Fruit fly (Drosophila melanogaster) whole organism, embryonic: ENCODE results near the gene CG13022.

Experiments used
- Bgb ChIP-seq: fragments of 200-800 bp; sonication (Bioruptor generic); IDR thresholded peaks from 2 replicates; pipeline ENCODE4 v1.3.6; 2022; ENCODE audit warnings: missing biosample characterization, missing genetic modification characterization; ENCODE audit not compliant: partially characterized antibody
- CG10209 ChIP-seq: fragments of 200-800 bp; sonication (Bioruptor generic); optimal IDR thresholded peaks from 3 replicates; lab custom pipeline; 2017; ENCODE audit warnings: missing biosample characterization, mild to moderate bottlenecking, missing genetic modification characterization, missing genetic modification reagents
- CG10366 ChIP-seq: fragments of 200-800 bp; sonication (Bioruptor generic); IDR thresholded peaks from 2 replicates; pipeline ENCODE4 v1.3.6; 2022; ENCODE audit warnings: missing biosample characterization, missing genetic modification characterization
- CG11504 ChIP-seq: fragments of 200-800 bp; sonication (Bioruptor generic); optimal IDR thresholded peaks from 3 replicates; lab custom pipeline; 2019; ENCODE audit warnings: missing biosample characterization, mild to moderate bottlenecking, missing genetic modification characterization, moderate library complexity
- CG12299 ChIP-seq: fragments of 200-800 bp; sonication (Bioruptor generic); optimal IDR thresholded peaks from 2 replicates; lab custom pipeline; 2018; ENCODE audit warnings: missing biosample characterization, mild to moderate bottlenecking, missing genetic modification characterization
- CG12769 ChIP-seq: fragments of 200-800 bp; sonication (Bioruptor generic); optimal IDR thresholded peaks from 2 replicates; lab custom pipeline; 2019; ENCODE audit warnings: missing biosample characterization, mild to moderate bottlenecking, missing genetic modification characterization, moderate library complexity
- CG13296 ChIP-seq: fragments of 200-800 bp; sonication (Bioruptor generic); optimal IDR thresholded peaks from 3 replicates; lab custom pipeline; 2018; ENCODE audit warnings: missing biosample characterization, mild to moderate bottlenecking, missing genetic modification characterization
- CG15269 ChIP-seq: fragments of 200-800 bp; sonication (Bioruptor generic); optimal IDR thresholded peaks from 2 replicates; lab custom pipeline; 2018; ENCODE audit warnings: missing biosample characterization, mild to moderate bottlenecking, missing genetic modification characterization, moderate library complexity
- CG1603 ChIP-seq: fragments of 200-800 bp; sonication (Bioruptor generic); optimal IDR thresholded peaks from 2 replicates; lab custom pipeline; 2019; ENCODE audit warnings: missing biosample characterization, mild to moderate bottlenecking, missing genetic modification characterization, moderate library complexity
- CG17385 ChIP-seq: fragments of 200-800 bp; sonication (Bioruptor generic); optimal IDR thresholded peaks from 3 replicates; lab custom pipeline; 2018; ENCODE audit warnings: missing biosample characterization, mild to moderate bottlenecking, missing genetic modification characterization
- CG17829 ChIP-seq: fragments of 200-800 bp; optimal IDR thresholded peaks from 2 replicates; lab custom pipeline; 2019; ENCODE audit warnings: missing biosample characterization, mild to moderate bottlenecking, missing genetic modification characterization, moderate library complexity
- CG18599 ChIP-seq: fragments of 200-800 bp; sonication (Bioruptor generic); optimal IDR thresholded peaks from 3 replicates; lab custom pipeline; 2017; ENCODE audit warnings: missing biosample characterization, missing genetic modification characterization, mild to moderate bottlenecking, moderate library complexity, missing genetic modification reagents
- CG2120 ChIP-seq: fragments of 200-800 bp; sonication (Bioruptor generic); optimal IDR thresholded peaks from 3 replicates; lab custom pipeline; 2016; ENCODE audit warnings: missing biosample characterization, missing genetic modification characterization
- CG2678 ChIP-seq: fragments of 200-800 bp; sonication (Bioruptor generic); optimal IDR thresholded peaks from 3 replicates; lab custom pipeline; 2019; ENCODE audit warnings: missing biosample characterization, mild to moderate bottlenecking, missing genetic modification characterization, moderate library complexity
- CG30403 ChIP-seq: fragments of 200-800 bp; sonication (Bioruptor generic); optimal IDR thresholded peaks from 3 replicates; lab custom pipeline; 2016; ENCODE audit warnings: missing biosample characterization, missing genetic modification characterization
- CG31441 ChIP-seq: fragments of 200-800 bp; sonication (Bioruptor generic); IDR thresholded peaks from 2 replicates; pipeline ENCODE4 v1.3.6; 2022; ENCODE audit warnings: missing biosample characterization, missing genetic modification characterization
- CG3163 ChIP-seq: fragments of 200-800 bp; sonication (Bioruptor generic); optimal IDR thresholded peaks from 3 replicates; lab custom pipeline; 2016; ENCODE audit warnings: missing biosample characterization, missing genetic modification characterization
- CG4707 ChIP-seq: fragments of 200-800 bp; sonication (Bioruptor generic); optimal IDR thresholded peaks from 2 replicates; lab custom pipeline; 2018; ENCODE audit warnings: missing biosample characterization, mild to moderate bottlenecking, missing genetic modification characterization, moderate library complexity
- CG5180 ChIP-seq: fragments of 200-800 bp; sonication (Bioruptor generic); optimal IDR thresholded peaks from 3 replicates; lab custom pipeline; 2017; ENCODE audit warnings: missing biosample characterization, missing genetic modification characterization, mild to moderate bottlenecking, moderate library complexity, missing genetic modification reagents
- CG7987 ChIP-seq: fragments of 200-800 bp; sonication (Bioruptor generic); optimal IDR thresholded peaks from 2 replicates; lab custom pipeline; 2018; ENCODE audit warnings: missing biosample characterization, mild to moderate bottlenecking, missing genetic modification characterization, moderate library complexity
- CG8765 ChIP-seq: fragments of 200-800 bp; sonication (Bioruptor generic); IDR thresholded peaks from 2 replicates; pipeline ENCODE4 v1.3.6; 2022; ENCODE audit warnings: missing biosample characterization, missing genetic modification characterization
- CG8924 ChIP-seq: fragments of 200-800 bp; optimal IDR thresholded peaks from 3 replicates; lab custom pipeline; 2019; ENCODE audit warnings: missing biosample characterization, mild to moderate bottlenecking, missing genetic modification characterization, moderate library complexity
- CG9215 ChIP-seq: fragments of 200-800 bp; sonication (Bioruptor generic); IDR thresholded peaks from 2 replicates; pipeline ENCODE4 v1.3.6; 2022; ENCODE audit warnings: missing biosample characterization, missing genetic modification characterization
- Dek ChIP-seq: fragments of 200-800 bp; sonication (Bioruptor generic); optimal IDR thresholded peaks from 3 replicates; lab custom pipeline; 2019; ENCODE audit warnings: missing biosample characterization, mild to moderate bottlenecking, missing genetic modification characterization, moderate library complexity
- Drgx ChIP-seq: fragments of 200-800 bp; sonication (Bioruptor generic); IDR thresholded peaks from 2 replicates; pipeline ENCODE4 v1.3.6; 2022; ENCODE audit warnings: missing biosample characterization, missing genetic modification characterization
- HLH3B ChIP-seq: fragments of 200-800 bp; sonication (Bioruptor generic); IDR thresholded peaks from 2 replicates; pipeline ENCODE4 v1.3.6; 2022; ENCODE audit warnings: missing biosample characterization, missing genetic modification characterization
- Hr51 ChIP-seq, 2 experiments: fragments of 200-800 bp; sonication (Bioruptor generic); optimal IDR thresholded peaks; 2 replicates in 1 of 2; 3 replicates in 1 of 2; lab custom pipeline; 2016 to 2018; ENCODE audit warnings: missing biosample characterization in 2 of 2, missing genetic modification characterization in 2 of 2, mild to moderate bottlenecking in 1 of 2, moderate library complexity in 1 of 2
- Med ChIP-seq: fragments of 200-800 bp; sonication (Bioruptor generic); peaks from one replicate; lab custom pipeline; 2016; ENCODE audit warnings: missing biosample characterization, missing genetic modification characterization, mild to moderate bottlenecking, inconsistent platforms, moderate library complexity
- Oli ChIP-seq: fragments of 200-800 bp; sonication (Bioruptor generic); optimal IDR thresholded peaks from 2 replicates; lab custom pipeline; 2018; ENCODE audit warnings: missing biosample characterization, mild to moderate bottlenecking, missing genetic modification characterization, moderate library complexity
- Rfx ChIP-seq: fragments of 200-800 bp; sonication (Bioruptor generic); IDR thresholded peaks from 2 replicates; pipeline ENCODE4 v1.3.6; 2022; ENCODE audit warnings: missing biosample characterization, missing genetic modification characterization
- br ChIP-seq: fragments of >200 bp; optimal IDR thresholded peaks from 2 replicates; lab custom pipeline; 2017
- caup ChIP-seq: fragments of 200-800 bp; sonication (Bioruptor generic); optimal IDR thresholded peaks from 3 replicates; lab custom pipeline; 2017; ENCODE audit warnings: missing biosample characterization, mild to moderate bottlenecking, missing genetic modification characterization, moderate library complexity; ENCODE audit not compliant: severe bottlenecking
- chif ChIP-seq, 2 experiments: fragments of 200-800 bp; sonication (Bioruptor generic); optimal IDR thresholded peaks; 3 replicates each; lab custom pipeline; 2016; ENCODE audit warnings: missing biosample characterization in 2 of 2, missing genetic modification characterization in 2 of 2
- chn ChIP-seq: fragments of 200-800 bp; sonication (Bioruptor generic); optimal IDR thresholded peaks from 2 replicates; lab custom pipeline; 2016; ENCODE audit warnings: missing biosample characterization, missing genetic modification characterization
- fu2 ChIP-seq: fragments of 200-800 bp; sonication (Bioruptor generic); optimal IDR thresholded peaks from 2 replicates; lab custom pipeline; 2016; ENCODE audit warnings: missing biosample characterization, missing genetic modification characterization
- gem ChIP-seq: fragments of 200-800 bp; sonication (Bioruptor generic); optimal IDR thresholded peaks from 2 replicates; lab custom pipeline; 2019; ENCODE audit warnings: missing biosample characterization, mild to moderate bottlenecking, missing genetic modification characterization, moderate library complexity
- grau ChIP-seq: fragments of 200-800 bp; optimal IDR thresholded peaks from 3 replicates; lab custom pipeline; 2019; ENCODE audit warnings: missing biosample characterization, mild to moderate bottlenecking, missing genetic modification characterization, moderate library complexity
- lab ChIP-seq: fragments of 200-800 bp; sonication (Bioruptor generic); optimal IDR thresholded peaks from 3 replicates; lab custom pipeline; 2017; ENCODE audit warnings: missing biosample characterization, missing genetic modification characterization, mild to moderate bottlenecking, moderate library complexity, missing genetic modification reagents
- lmd ChIP-seq: fragments of 200-800 bp; sonication (Bioruptor generic); IDR thresholded peaks from 2 replicates; pipeline ENCODE4 v1.3.6; 2022; ENCODE audit warnings: missing biosample characterization, missing genetic modification characterization
- pan ChIP-seq, 4 experiments: fragments of >200 bp in 3 of 4; fragments of 200-800 bp in 1 of 4; sonication (Bioruptor generic) in 1 of 4; optimal IDR thresholded peaks in 3 of 4; IDR thresholded peaks in 1 of 4; 2 replicates each; pipeline versions ENCODE4 v1.3.6 to Lab custom; 2017 to 2022; ENCODE audit warnings: missing biosample characterization in 2 of 4, missing genetic modification characterization in 2 of 4, mixed read lengths in 1 of 4
- row ChIP-seq: fragments of 200-800 bp; sonication (Bioruptor generic); IDR thresholded peaks from 3 replicates; pipeline ENCODE4 v1.3.6; 2022; ENCODE audit warnings: missing biosample characterization, missing genetic modification characterization
- scrt ChIP-seq: fragments of 200-800 bp; sonication (Bioruptor generic); optimal IDR thresholded peaks from 2 replicates; lab custom pipeline; 2018; ENCODE audit warnings: missing biosample characterization, mild to moderate bottlenecking, missing genetic modification characterization, moderate library complexity
- sens ChIP-seq: fragments of 200-800 bp; sonication (Bioruptor generic); peaks from one replicate; lab custom pipeline; 2016; ENCODE audit warnings: missing biosample characterization, missing genetic modification characterization
- seq ChIP-seq: fragments of 200-800 bp; sonication (Bioruptor generic); IDR thresholded peaks from 2 replicates; pipeline ENCODE4 v1.3.6; 2022; ENCODE audit warnings: missing biosample characterization, missing genetic modification characterization
- sisA ChIP-seq: fragments of 200-800 bp; sonication (Bioruptor generic); IDR thresholded peaks from 2 replicates; pipeline ENCODE4 v1.3.6; 2022; ENCODE audit warnings: missing biosample characterization, missing genetic modification characterization
- sqz ChIP-seq: fragments of 200-800 bp; sonication (Bioruptor generic); optimal IDR thresholded peaks from 3 replicates; lab custom pipeline; 2018; ENCODE audit warnings: missing biosample characterization, mild to moderate bottlenecking, missing genetic modification characterization
- sr ChIP-seq: fragments of 200-800 bp; sonication (Bioruptor generic); IDR thresholded peaks from 3 replicates; pipeline ENCODE4 v1.3.6; 2022; ENCODE audit warnings: missing biosample characterization, missing genetic modification characterization
- sug ChIP-seq: fragments of 200-800 bp; optimal IDR thresholded peaks from 2 replicates; lab custom pipeline; 2019; ENCODE audit warnings: missing biosample characterization, mild to moderate bottlenecking, missing genetic modification characterization, moderate library complexity
- unpg ChIP-seq: fragments of 200-800 bp; sonication (Bioruptor generic); optimal IDR thresholded peaks from 3 replicates; lab custom pipeline; 2018; ENCODE audit warnings: missing biosample characterization, mild to moderate bottlenecking, missing genetic modification characterization, moderate library complexity
- zfh1 ChIP-seq: fragments of 200-800 bp; sonication (Bioruptor generic); IDR thresholded peaks from 3 replicates; pipeline ENCODE4 v1.3.6; 2022; ENCODE audit warnings: missing biosample characterization, missing genetic modification characterization

The CG13022 gene

DNA sequence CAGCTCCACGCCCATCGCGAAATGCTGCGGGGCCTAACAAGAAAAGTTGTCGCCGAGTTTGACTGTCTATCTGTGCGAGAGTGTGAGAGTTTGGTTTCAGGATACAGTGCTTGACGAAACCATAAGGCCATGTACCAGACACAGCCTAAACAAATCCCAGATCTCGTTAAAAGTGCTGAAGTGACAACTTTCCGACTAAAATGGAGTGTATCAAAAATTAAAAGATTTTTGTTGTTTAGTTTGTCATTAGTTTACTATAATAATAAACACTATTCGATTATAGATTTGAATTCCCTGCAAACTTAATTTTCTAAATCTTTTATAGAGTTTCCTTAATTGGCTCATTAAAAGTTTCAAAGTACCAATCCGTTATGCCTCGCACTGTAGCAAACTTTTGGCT, 45.1 kb downstream of the CG13022 start (continued):
- TF ChIP-seq CG7987 (GFP tag; lab: Kevin White, UChicago) (no peak), fu2 (GFP tag; lab: Kevin White, UChicago) (no peak), Bgb (no peak), seq (GFP tag; lab: Robert Waterston, UW) (0 out of 2 replicates have a peak, but pooled peaks have one; percentile 33), CG3163 (GFP tag; lab: Kevin White, UChicago) (no peak), sr (GFP tag; lab: Robert Waterston, UW) (no peak), zfh1 (GFP tag; lab: Robert Waterston, UW) (no peak), CG11504 (tag; lab: Kevin White, UChicago) (peak; percentile 63), Rfx (GFP tag; lab: Robert Waterston, UW) (peak; percentile 33; the same call in 1 of the 2 replicates), CG12299 (tag; lab: Kevin White, UChicago) (no peak), sqz (GFP tag; lab: Kevin White, UChicago) (no peak), Oli (tag; lab: Kevin White, UChicago) (peak; percentile 1), row (peak; percentile 58), sug (tag; lab: Kevin White, UChicago) (peak; percentile 17), unpg (GFP tag; lab: Kevin White, UChicago) (peak; percentile 15), pan (optimal IDR thresholded peaks at IDR 0.05; lab: Kevin White, UChicago) (no peak), pan (GFP tag; optimal IDR thresholded peaks at IDR 0.05 in 1 of 2, IDR thresholded peaks at IDR 0.05 in 1 of 2) (no peak), CG8924 (peak; percentile 23), CG18599 (GFP tag; lab: Kevin White, UChicago) (peak; percentile 60), HLH3B (no peak), sens (GFP tag; lab: Kevin White, UChicago) (no peak), CG12769 (tag; lab: Kevin White, UChicago) (peak; percentile 7), CG17829 (no peak), gem (tag; lab: Kevin White, UChicago) (peak; percentile 54), Med (peak; percentile 76), grau (tag; lab: Kevin White, UChicago) (peak; percentile 41), CG31441 (GFP tag; lab: Robert Waterston, UW) (no peak), CG10209 (GFP tag; lab: Kevin White, UChicago) (peak; percentile 9), chn (no peak), Drgx (GFP tag; lab: Robert Waterston, UW) (peak; percentile 37; the same call in 1 of the 2 replicates), CG2678 (tag; lab: Kevin White, UChicago) (peak; percentile 65), CG4707 (GFP tag; lab: Kevin White, UChicago) (no peak), br (lab: Kevin White, UChicago) (no peak), CG9215 (no peak), lmd (peak; percentile 28; the same call in 1 of the 2 replicates), chif (GFP tag; optimal IDR thresholded peaks at IDR 0.05; lab: Kevin White, UChicago) (no peak), caup (peak; percentile 33), CG10366 (peak; percentile 26; the same call in 1 of the 2 replicates), CG17385 (GFP tag; lab: Kevin White, UChicago) (peak; percentile 38), Dek (tag; lab: Kevin White, UChicago) (peak; percentile 7), CG8765 (no peak), CG2120 (peak; percentile 57), CG13296 (peak; percentile 4), CG1603 (tag; lab: Kevin White, UChicago) (no peak), lab (peak; percentile 64), CG15269 (tag; lab: Kevin White, UChicago) (peak; percentile 33), CG5180 (GFP tag; lab: Kevin White, UChicago) (no peak), scrt (no peak), Hr51 (GFP tag; optimal IDR thresholded peaks at IDR 0.05; lab: Kevin White, UChicago) (peak in 1 of 2 experiments; percentile 47), CG30403 (GFP tag; lab: Kevin White, UChicago) (peak; percentile 1), sisA (GFP tag; lab: Robert Waterston, UW) (0 out of 2 replicates have a peak, but pooled peaks have one; percentile 8)
